Worm (Caenorhabditis elegans): ENCODE measurements around the gene M02D8.2.

- no peak for TF ChIP-seq ceh-48 (tag; optimal IDR thresholded peaks at IDR 0.05)
- no peak for TF ChIP-seq ama-1 (optimal IDR thresholded peaks at IDR 0.05)
- TF ChIP-seq odd-2 (tag; optimal IDR thresholded peaks at IDR 0.05) = no peak
- TF ChIP-seq pha-4 (tag; optimal IDR thresholded peaks at IDR 0.05) = no peak
- no peak for TF ChIP-seq mec-3 (tag; optimal IDR thresholded peaks at IDR 0.05; ENCODE audit: borderline replicate concordance)
- TF ChIP-seq ceh-34 (tag; optimal IDR thresholded peaks at IDR 0.05) = no peak
These were observed 30.8 kb downstream of the M02D8.2 start for ce11 chrX:8770316-8770715.

All from whole organism, late embryonic.